Fruit fly (Drosophila melanogaster) whole organism, prepupa: ENCODE results near the gene CG14052.

Experiments used
- Blimp-1 ChIP-seq: fragments of 200-800 bp; sonication (Bioruptor generic); optimal IDR thresholded peaks from 3 replicates; lab custom pipeline; 2017; ENCODE audit warnings: missing biosample characterization, missing genetic modification characterization, mild to moderate bottlenecking, moderate library complexity, missing genetic modification reagents
- CG10631 ChIP-seq: fragments of 200-800 bp; sonication (Bioruptor generic); optimal IDR thresholded peaks from 2 replicates; lab custom pipeline; 2016; ENCODE audit warnings: missing biosample characterization, missing genetic modification characterization
- CG11294 ChIP-seq: fragments of 200-800 bp; sonication (Bioruptor generic); IDR thresholded peaks from 2 replicates; pipeline ENCODE4 v1.3.6; 2022; ENCODE audit warnings: missing biosample characterization, missing genetic modification characterization
- CG11762 ChIP-seq: fragments of 200-800 bp; sonication (Bioruptor generic); optimal IDR thresholded peaks from 3 replicates; lab custom pipeline; 2016; ENCODE audit warnings: missing biosample characterization, missing genetic modification characterization; ENCODE audit not compliant: insufficient read depth
- CG15336 ChIP-seq: fragments of 200-800 bp; sonication (Bioruptor generic); IDR thresholded peaks from 2 replicates; pipeline ENCODE4 v1.3.6; 2022; ENCODE audit warnings: missing biosample characterization, missing genetic modification characterization
- CG16779 ChIP-seq: fragments of 200-800 bp; sonication (Bioruptor generic); optimal IDR thresholded peaks from 3 replicates; lab custom pipeline; 2017; ENCODE audit warnings: missing biosample characterization, mild to moderate bottlenecking, missing genetic modification characterization
- CG31627 ChIP-seq: fragments of 200-800 bp; sonication (Bioruptor generic); optimal IDR thresholded peaks from 3 replicates; lab custom pipeline; 2016; ENCODE audit warnings: missing biosample characterization, missing genetic modification characterization
- CG3919 ChIP-seq: fragments of 200-800 bp; sonication (Bioruptor generic); optimal IDR thresholded peaks from 3 replicates; lab custom pipeline; 2016; ENCODE audit warnings: missing biosample characterization, missing genetic modification characterization
- CG6163 ChIP-seq: fragments of 200-800 bp; sonication (Bioruptor generic); IDR thresholded peaks from 3 replicates; pipeline ENCODE4 v1.3.6; 2022; ENCODE audit warnings: missing biosample characterization, missing genetic modification characterization
- CG6276 ChIP-seq: fragments of 200-800 bp; sonication (Bioruptor generic); optimal IDR thresholded peaks from 2 replicates; lab custom pipeline; 2017; ENCODE audit warnings: missing biosample characterization, mild to moderate bottlenecking, missing genetic modification characterization
- CG6792 ChIP-seq: fragments of 200-800 bp; sonication (Bioruptor generic); optimal IDR thresholded peaks from 3 replicates; lab custom pipeline; 2016; ENCODE audit warnings: missing biosample characterization, missing genetic modification characterization
- CG6854 ChIP-seq: fragments of 200-800 bp; sonication (Bioruptor generic); optimal IDR thresholded peaks from 2 replicates; lab custom pipeline; 2017; ENCODE audit warnings: missing biosample characterization, mild to moderate bottlenecking, missing genetic modification characterization
- CG8319 ChIP-seq: fragments of 200-800 bp; sonication (Bioruptor generic); optimal IDR thresholded peaks from 3 replicates; lab custom pipeline; 2016; ENCODE audit warnings: missing biosample characterization, missing genetic modification characterization
- CG9139 ChIP-seq: fragments of 200-800 bp; sonication (Bioruptor generic); optimal IDR thresholded peaks from 3 replicates; lab custom pipeline; 2017; ENCODE audit warnings: missing biosample characterization, mild to moderate bottlenecking, missing genetic modification characterization
- Eip75B ChIP-seq: fragments of 200-800 bp; sonication (Bioruptor generic); optimal IDR thresholded peaks from 3 replicates; lab custom pipeline; 2016; ENCODE audit warnings: missing biosample characterization, missing genetic modification characterization
- Eip78C ChIP-seq: fragments of 200-800 bp; sonication (Bioruptor generic); peaks from one replicate; lab custom pipeline; 2016; ENCODE audit warnings: missing biosample characterization, missing genetic modification characterization
- Eip93F ChIP-seq: fragments of 200-800 bp; sonication (Bioruptor generic); optimal IDR thresholded peaks from 2 replicates; lab custom pipeline; 2016; ENCODE audit warnings: missing biosample characterization, mild to moderate bottlenecking, missing genetic modification characterization
- Ets21C ChIP-seq: fragments of 200-800 bp; sonication (Bioruptor generic); optimal IDR thresholded peaks from 3 replicates; lab custom pipeline; 2016; ENCODE audit warnings: missing biosample characterization, missing genetic modification characterization
- Hr38 ChIP-seq: sonication (Bioruptor generic); optimal IDR thresholded peaks from 2 replicates; lab custom pipeline; 2016; ENCODE audit warnings: missing biosample characterization, missing genetic modification characterization
- Hr39 ChIP-seq: fragments of 200-800 bp; sonication (Bioruptor generic); optimal IDR thresholded peaks from 2 replicates; lab custom pipeline; 2016; ENCODE audit warnings: missing biosample characterization, missing genetic modification characterization
- Lpt ChIP-seq: fragments of 200-800 bp; sonication (Bioruptor generic); optimal IDR thresholded peaks from 3 replicates; lab custom pipeline; 2016; ENCODE audit warnings: missing biosample characterization, missing genetic modification characterization
- Met ChIP-seq: fragments of 200-800 bp; sonication (Bioruptor generic); optimal IDR thresholded peaks from 3 replicates; lab custom pipeline; 2016; ENCODE audit warnings: missing biosample characterization, missing genetic modification characterization
- Smox ChIP-seq: fragments of 200-800 bp; sonication (Bioruptor generic); optimal IDR thresholded peaks from 3 replicates; lab custom pipeline; 2016; ENCODE audit warnings: missing biosample characterization, missing genetic modification characterization
- Sox102F ChIP-seq: fragments of 200-800 bp; sonication (Bioruptor generic); optimal IDR thresholded peaks from 2 replicates; lab custom pipeline; 2016; ENCODE audit warnings: missing biosample characterization, mild to moderate bottlenecking, missing genetic modification characterization
- Sox14 ChIP-seq: fragments of 200-800 bp; sonication (Bioruptor generic); optimal IDR thresholded peaks from 3 replicates; lab custom pipeline; 2016; ENCODE audit warnings: missing biosample characterization, missing genetic modification characterization
- Sox15 ChIP-seq: fragments of 200-800 bp; sonication (Bioruptor generic); optimal IDR thresholded peaks from 3 replicates; lab custom pipeline; 2016; ENCODE audit warnings: missing biosample characterization, missing genetic modification characterization
- achi ChIP-seq: fragments of 200-800 bp; sonication (Bioruptor generic); optimal IDR thresholded peaks from 3 replicates; lab custom pipeline; 2016; ENCODE audit warnings: missing biosample characterization, missing genetic modification characterization
- acj6 ChIP-seq: fragments of 200-800 bp; sonication (Bioruptor generic); optimal IDR thresholded peaks from 3 replicates; lab custom pipeline; 2016; ENCODE audit warnings: missing biosample characterization, missing genetic modification characterization
- cyc ChIP-seq: fragments of 200-800 bp; sonication (Bioruptor generic); optimal IDR thresholded peaks from 3 replicates; lab custom pipeline; 2016; ENCODE audit warnings: missing biosample characterization, missing genetic modification characterization
- dac ChIP-seq: fragments of 200-800 bp; sonication (Bioruptor generic); optimal IDR thresholded peaks from 2 replicates; lab custom pipeline; 2017; ENCODE audit warnings: missing biosample characterization, mild to moderate bottlenecking, missing genetic modification characterization
- dsx ChIP-seq: fragments of 200-800 bp; optimal IDR thresholded peaks from 3 replicates; lab custom pipeline; 2019; ENCODE audit warnings: missing biosample characterization, mild to moderate bottlenecking, missing genetic modification characterization, moderate library complexity; ENCODE audit not compliant: poor library complexity, severe bottlenecking
- eg ChIP-seq: fragments of 200-800 bp; sonication (Bioruptor generic); IDR thresholded peaks from 3 replicates; pipeline ENCODE4 v1.3.6; 2022; ENCODE audit warnings: missing biosample characterization, missing genetic modification characterization
- esn ChIP-seq: fragments of 200-800 bp; sonication (Bioruptor generic); optimal IDR thresholded peaks from 2 replicates; lab custom pipeline; 2016; ENCODE audit warnings: missing biosample characterization, mild to moderate bottlenecking, missing genetic modification characterization, moderate library complexity
- fd59A ChIP-seq: fragments of 200-800 bp; sonication (Bioruptor generic); optimal IDR thresholded peaks from 2 replicates; lab custom pipeline; 2017; ENCODE audit warnings: missing biosample characterization, mild to moderate bottlenecking, missing genetic modification characterization, missing genetic modification reagents
- fd85E ChIP-seq: fragments of 200-800 bp; sonication (Bioruptor generic); optimal IDR thresholded peaks from 3 replicates; lab custom pipeline; 2016; ENCODE audit warnings: missing biosample characterization, missing genetic modification characterization
- fkh ChIP-seq: fragments of 200-800 bp; sonication (Bioruptor generic); optimal IDR thresholded peaks from 3 replicates; lab custom pipeline; 2017; ENCODE audit warnings: missing biosample characterization, mild to moderate bottlenecking, missing genetic modification characterization, moderate library complexity
- lz ChIP-seq: fragments of 200-800 bp; sonication (Bioruptor generic); optimal IDR thresholded peaks from 3 replicates; lab custom pipeline; 2016; ENCODE audit warnings: missing biosample characterization, missing genetic modification characterization
- net ChIP-seq: fragments of 200-800 bp; sonication (Bioruptor generic); optimal IDR thresholded peaks from 3 replicates; lab custom pipeline; 2016; ENCODE audit warnings: missing biosample characterization, missing genetic modification characterization
- pdm3 ChIP-seq: fragments of 200-800 bp; sonication (Bioruptor generic); optimal IDR thresholded peaks from 3 replicates; lab custom pipeline; 2016; ENCODE audit warnings: missing biosample characterization, missing genetic modification characterization
- salr ChIP-seq, 2 experiments: fragments of 200-800 bp; sonication (Bioruptor generic); optimal IDR thresholded peaks; 3 replicates each; lab custom pipeline; 2016 to 2018; ENCODE audit warnings: missing biosample characterization in 2 of 2, missing genetic modification characterization in 2 of 2, mild to moderate bottlenecking in 1 of 2
- spab ChIP-seq: fragments of 200-800 bp; sonication (Bioruptor generic); optimal IDR thresholded peaks from 2 replicates; lab custom pipeline; 2017; ENCODE audit warnings: missing biosample characterization, mild to moderate bottlenecking, missing genetic modification characterization, missing genetic modification reagents
- ss ChIP-seq, 2 experiments: fragments of 200-800 bp; sonication (Bioruptor generic); optimal IDR thresholded peaks; 2 replicates in 1 of 2; 3 replicates in 1 of 2; lab custom pipeline; 2017 to 2018; ENCODE audit warnings: mild to moderate bottlenecking in 2 of 2, missing biosample characterization in 2 of 2, missing genetic modification characterization in 2 of 2, moderate library complexity in 1 of 2
- svp ChIP-seq: fragments of 200-800 bp; sonication (Bioruptor generic); peaks from one replicate; lab custom pipeline; 2016; ENCODE audit warnings: missing biosample characterization, missing genetic modification characterization
- topi ChIP-seq: fragments of 200-800 bp; sonication (Bioruptor generic); optimal IDR thresholded peaks from 3 replicates; lab custom pipeline; 2016; ENCODE audit warnings: missing biosample characterization, missing genetic modification characterization
- vri ChIP-seq: fragments of 200-800 bp; sonication (Bioruptor generic); optimal IDR thresholded peaks from 3 replicates; lab custom pipeline; 2016; ENCODE audit warnings: missing biosample characterization, mild to moderate bottlenecking, missing genetic modification characterization

The CG14052 gene

dm6 chrX:2194208-2195094, 29.1 kb upstream of the CG14052 start:
- TF ChIP-seq Lpt (GFP tag; lab: Kevin White, UChicago) (no peak), svp (GFP tag; lab: Kevin White, UChicago) (peak; percentile 84), CG6854 (GFP tag; lab: Kevin White, UChicago) (peak; percentile 7), fkh (peak; percentile 17), CG16779 (tag; lab: Kevin White, UChicago) (peak; percentile 14), net (GFP tag; lab: Kevin White, UChicago) (peak; percentile 16), CG6792 (GFP tag; lab: Kevin White, UChicago) (no peak), Sox14 (GFP tag; lab: Kevin White, UChicago) (no peak), CG3919 (GFP tag; lab: Kevin White, UChicago) (peak; percentile 8), Eip93F (peak; percentile 38), Hr39 (no peak), Eip78C (GFP tag; lab: Kevin White, UChicago) (peak; percentile 19), vri (peak; percentile 75), salr (GFP tag; optimal IDR thresholded peaks at IDR 0.05; lab: Kevin White, UChicago) (no peak), Sox102F (GFP tag; lab: Kevin White, UChicago) (no peak), CG15336 (GFP tag; lab: Robert Waterston, UW) (peak; percentile 34; the same call in 1 of the 2 replicates), cyc (GFP tag; lab: Kevin White, UChicago) (no peak)

DNA sequence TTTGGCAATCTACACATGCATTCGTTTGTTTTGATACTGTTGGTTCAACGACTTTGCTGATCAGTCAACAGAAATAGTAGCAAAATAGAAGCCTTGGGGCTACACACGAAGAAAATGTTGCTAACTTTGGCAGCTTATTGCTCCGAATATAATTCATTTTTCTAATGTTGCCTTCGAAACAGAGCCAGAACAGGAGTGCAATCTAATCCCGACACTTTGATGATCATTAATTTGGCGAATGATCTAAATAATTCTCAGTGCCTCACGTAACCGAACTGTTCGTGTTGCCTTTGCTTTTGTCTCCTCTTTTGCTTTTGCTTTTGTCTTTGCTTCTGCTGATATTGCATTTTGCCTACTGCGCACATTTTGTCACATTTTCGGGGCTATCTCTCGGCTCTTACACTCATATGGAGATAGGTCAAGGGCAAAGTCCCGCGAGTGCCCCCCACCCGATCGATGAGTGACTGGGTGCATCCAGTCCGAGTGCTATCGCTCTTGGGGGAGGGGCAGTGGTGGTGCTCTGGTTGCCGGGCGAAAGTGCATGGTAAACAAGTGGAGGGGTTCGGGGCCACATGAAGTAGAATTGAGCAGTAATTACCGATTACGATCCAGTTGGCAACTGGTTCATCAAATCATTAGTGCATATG, 27.3 kb upstream of the CG14052 start:
- TF ChIP-seq CG9139 = no peak
- peak; percentile 19 for TF ChIP-seq Ets21C (GFP tag; lab: Kevin White, UChicago)
- no peak for TF ChIP-seq CG6854 (GFP tag; lab: Kevin White, UChicago)
- peak; percentile 27 for TF ChIP-seq Sox14 (GFP tag; lab: Kevin White, UChicago)
- TF ChIP-seq fd59A (GFP tag; lab: Kevin White, UChicago) = no peak
- TF ChIP-seq CG16779 (tag; lab: Kevin White, UChicago) = no peak
- TF ChIP-seq Smox (GFP tag; lab: Kevin White, UChicago) = peak; percentile 51
- TF ChIP-seq eg = peak; percentile 69; the same call in 1 of the 3 replicates
- TF ChIP-seq Eip75B (GFP tag; lab: Kevin White, UChicago) = peak; percentile 8
- no peak for TF ChIP-seq CG6792 (GFP tag; lab: Kevin White, UChicago)
- no peak for TF ChIP-seq CG8319 (GFP tag; lab: Kevin White, UChicago)
- peak; percentile 56 for TF ChIP-seq Met
- TF ChIP-seq dsx (GFP tag; lab: Kevin White, UChicago) = no peak
- peak; percentile 40 for TF ChIP-seq cyc (GFP tag; lab: Kevin White, UChicago)
- peak; percentile 44; the same call in 1 of the 2 replicates for TF ChIP-seq CG11294 (GFP tag; lab: Robert Waterston, UW)
- TF ChIP-seq Eip93F = no peak
- peak; percentile 22 for TF ChIP-seq CG10631
- TF ChIP-seq pdm3 (GFP tag; lab: Kevin White, UChicago) = peak; percentile 35
- TF ChIP-seq esn (GFP tag; lab: Kevin White, UChicago) = peak; percentile 56
- no peak for TF ChIP-seq fd85E (GFP tag; lab: Kevin White, UChicago)
- TF ChIP-seq Blimp-1 (GFP tag; lab: Kevin White, UChicago) = no peak
- TF ChIP-seq Lpt (GFP tag; lab: Kevin White, UChicago) = peak; percentile 15
- TF ChIP-seq Hr38 = no peak
- peak; percentile 30 for TF ChIP-seq net (GFP tag; lab: Kevin White, UChicago)
- TF ChIP-seq CG6276 (GFP tag; lab: Kevin White, UChicago) = peak; percentile 1
- no peak for TF ChIP-seq spab
- TF ChIP-seq topi (GFP tag; lab: Kevin White, UChicago) = peak; percentile 45
- peak; percentile 62; the same call in 2 of the 3 replicates for TF ChIP-seq CG6163 (GFP tag; lab: Robert Waterston, UW)
- peak; percentile 40 for TF ChIP-seq acj6 (GFP tag; lab: Kevin White, UChicago)
- TF ChIP-seq CG15336 (GFP tag; lab: Robert Waterston, UW) = peak; percentile 49
- peak; percentile 47 for TF ChIP-seq lz (GFP tag; lab: Kevin White, UChicago)
- TF ChIP-seq achi (GFP tag; lab: Kevin White, UChicago) = peak; percentile 27
- peak; percentile 2 to 27 for TF ChIP-seq ss (GFP tag; optimal IDR thresholded peaks at IDR 0.05; lab: Kevin White, UChicago)
- TF ChIP-seq CG31627 (GFP tag; lab: Kevin White, UChicago) = peak; percentile 48
- peak; percentile 26 for TF ChIP-seq CG11762 (GFP tag; lab: Kevin White, UChicago)
- peak; percentile 70 for TF ChIP-seq Hr39
- no peak for TF ChIP-seq Sox15
- TF ChIP-seq dac (GFP tag; lab: Kevin White, UChicago) = no peak
